Comparison of ENCODE assay signal across 5 fruit fly cellular contexts in genomic region chrX:4679813-4680381, dm6.
TF ChIP-seq lines count a peak whose summit lies in the region.

No protein-coding gene starts in this region.

- TF ChIP-seq CTCF in whole organism, embryonic (GFP tag; optimal IDR thresholded peaks at IDR 0.05; lab: Kevin White, UChicago), result no peak

TF ChIP-seq in whole organism, adult, 20 proteins besides CTCF, POLR2A, EP300 and RAD21 (continues in another document):
- TF ChIP-seq pad (GFP tag; optimal IDR thresholded peaks at IDR 0.05; lab: Kevin White, UChicago), result no peak
- TF ChIP-seq CG5204 (GFP tag; optimal IDR thresholded peaks at IDR 0.05; lab: Kevin White, UChicago), result peak; percentile 45
- no peak for TF ChIP-seq CG12768 (GFP tag; optimal IDR thresholded peaks at IDR 0.05; lab: Kevin White, UChicago)
- TF ChIP-seq CG7045 (GFP tag; optimal IDR thresholded peaks at IDR 0.05; lab: Kevin White, UChicago), result peak; percentile 10
- peak; percentile 39 for TF ChIP-seq CG11617 (GFP tag; optimal IDR thresholded peaks at IDR 0.05; lab: Kevin White, UChicago)
- TF ChIP-seq CG14711 (tag; optimal IDR thresholded peaks at IDR 0.05; lab: Kevin White, UChicago), result peak; percentile 24
- TF ChIP-seq kay (GFP tag; lab: Kevin White, UChicago; ENCODE audit: borderline replicate concordance), result peak; percentile 61
- TF ChIP-seq Mnt (GFP tag; optimal IDR thresholded peaks at IDR 0.05; lab: Kevin White, UChicago), result no peak
- no peak for TF ChIP-seq ovo (GFP tag; optimal IDR thresholded peaks at IDR 0.05; lab: Kevin White, UChicago)
- TF ChIP-seq Clk (GFP tag; optimal IDR thresholded peaks at IDR 0.05; lab: Kevin White, UChicago), result no peak
- peak; percentile 52 for TF ChIP-seq CG33017 (tag; optimal IDR thresholded peaks at IDR 0.05; lab: Kevin White, UChicago)
- no peak for TF ChIP-seq cic (GFP tag; optimal IDR thresholded peaks at IDR 0.05; lab: Kevin White, UChicago)
- peak; percentile 35 for TF ChIP-seq Crg-1 (GFP tag; optimal IDR thresholded peaks at IDR 0.05; lab: Kevin White, UChicago)
- no peak for TF ChIP-seq tj (GFP tag; optimal IDR thresholded peaks at IDR 0.05; lab: Kevin White, UChicago)
- TF ChIP-seq toe (GFP tag; optimal IDR thresholded peaks at IDR 0.05; lab: Kevin White, UChicago), result peak; percentile 16
- TF ChIP-seq Hr96 (GFP tag; optimal IDR thresholded peaks at IDR 0.05; lab: Kevin White, UChicago), result peak; percentile 10
- TF ChIP-seq bab1 (GFP tag; optimal IDR thresholded peaks at IDR 0.05; lab: Kevin White, UChicago), result no peak
- no peak for TF ChIP-seq cnc (optimal IDR thresholded peaks at IDR 0.05; lab: Kevin White, UChicago)
- TF ChIP-seq CG7101 (tag; optimal IDR thresholded peaks at IDR 0.05; lab: Kevin White, UChicago), result peak; percentile 38

TF ChIP-seq in whole organism, embryonic, 481 proteins besides CTCF, POLR2A, EP300 and RAD21 (continues in another document):
- no peak for TF ChIP-seq CG3726 (GFP tag; IDR thresholded peaks at IDR 0.05; lab: Robert Waterston, UW)
- TF ChIP-seq Hmx (GFP tag; optimal IDR thresholded peaks at IDR 0.05; lab: Kevin White, UChicago), result peak; percentile 43
- TF ChIP-seq al (GFP tag; IDR thresholded peaks at IDR 0.05; lab: Robert Waterston, UW), result peak; percentile 46
- peak; percentile 2 for TF ChIP-seq CG30431 (GFP tag; optimal IDR thresholded peaks at IDR 0.05; lab: Kevin White, UChicago)
- no peak for TF ChIP-seq schlank (tag; optimal IDR thresholded peaks at IDR 0.05; lab: Kevin White, UChicago)
- no peak for TF ChIP-seq Deaf1 (tag; optimal IDR thresholded peaks at IDR 0.05; lab: Kevin White, UChicago)
- TF ChIP-seq CG33213 (GFP tag; optimal IDR thresholded peaks at IDR 0.05; lab: Kevin White, UChicago), result peak; percentile 11
- TF ChIP-seq cas (GFP tag; IDR thresholded peaks at IDR 0.05; lab: Robert Waterston, UW), result no peak
- TF ChIP-seq crc (GFP tag; optimal IDR thresholded peaks at IDR 0.05; lab: Kevin White, UChicago), result no peak
- peak; percentile 63 for TF ChIP-seq Rfx (GFP tag; IDR thresholded peaks at IDR 0.05; lab: Robert Waterston, UW)
- TF ChIP-seq peb (GFP tag; IDR thresholded peaks at IDR 0.05; lab: Robert Waterston, UW), result peak; percentile 14; the same call in 1 of the 2 replicates
- TF ChIP-seq Poxn (GFP tag; IDR thresholded peaks at IDR 0.05; lab: Robert Waterston, UW), result no peak
- peak; percentile 36 for TF ChIP-seq Ssrp (tag; optimal IDR thresholded peaks at IDR 0.05; lab: Kevin White, UChicago)
- TF ChIP-seq Dbx (GFP tag; IDR thresholded peaks at IDR 0.05; lab: Robert Waterston, UW), result peak; percentile 23; the same call in 1 of the 3 replicates
- peak; percentile 35 for TF ChIP-seq Max (GFP tag; optimal IDR thresholded peaks at IDR 0.05; lab: Kevin White, UChicago)
- no peak for TF ChIP-seq insv (GFP tag; optimal IDR thresholded peaks at IDR 0.05; lab: Kevin White, UChicago)
- TF ChIP-seq CG8924 (tag; optimal IDR thresholded peaks at IDR 0.05; lab: Kevin White, UChicago), result peak; percentile 57
- no peak for TF ChIP-seq CG16815 (GFP tag; optimal IDR thresholded peaks at IDR 0.05; lab: Kevin White, UChicago)
- no peak for TF ChIP-seq CG10274 (GFP tag; optimal IDR thresholded peaks at IDR 0.05; lab: Kevin White, UChicago)

TF ChIP-seq in whole organism, prepupa, 60 proteins besides CTCF, POLR2A, EP300 and RAD21 (continues in another document):
- TF ChIP-seq CG8632 (GFP tag; optimal IDR thresholded peaks at IDR 0.05; lab: Kevin White, UChicago), result peak; percentile 43
- peak; percentile 69 for TF ChIP-seq lz (GFP tag; optimal IDR thresholded peaks at IDR 0.05; lab: Kevin White, UChicago)
- peak; percentile 67 for TF ChIP-seq CG32006 (GFP tag; optimal IDR thresholded peaks at IDR 0.05; lab: Kevin White, UChicago)
- TF ChIP-seq fd85E (GFP tag; optimal IDR thresholded peaks at IDR 0.05; lab: Kevin White, UChicago), result no peak
- TF ChIP-seq CG11294 (GFP tag; IDR thresholded peaks at IDR 0.05; lab: Robert Waterston, UW), result no peak
- TF ChIP-seq Sox102F (GFP tag; optimal IDR thresholded peaks at IDR 0.05; lab: Kevin White, UChicago), result peak; percentile 57
- peak; percentile 32 for TF ChIP-seq dac (GFP tag; optimal IDR thresholded peaks at IDR 0.05; lab: Kevin White, UChicago)
- TF ChIP-seq salr (GFP tag; optimal IDR thresholded peaks at IDR 0.05; lab: Kevin White, UChicago), result peak in 1 of 2 experiments; percentile 57
- peak; percentile 81 for TF ChIP-seq svp (GFP tag; lab: Kevin White, UChicago)
- peak; percentile 67 for TF ChIP-seq Gug (GFP tag; IDR thresholded peaks at IDR 0.05; lab: Robert Waterston, UW)
- peak; percentile 38 for TF ChIP-seq Sox15 (GFP tag; optimal IDR thresholded peaks at IDR 0.05; lab: Kevin White, UChicago)
- TF ChIP-seq Smox (GFP tag; optimal IDR thresholded peaks at IDR 0.05; lab: Kevin White, UChicago), result peak; percentile 74
- TF ChIP-seq ss (GFP tag; optimal IDR thresholded peaks at IDR 0.05; lab: Kevin White, UChicago), result peak in 1 of 2 experiments; percentile 32
- TF ChIP-seq Blimp-1 (GFP tag; optimal IDR thresholded peaks at IDR 0.05; lab: Kevin White, UChicago), result no peak
- TF ChIP-seq CG10631 (GFP tag; optimal IDR thresholded peaks at IDR 0.05; lab: Kevin White, UChicago), result peak; percentile 62
- peak; percentile 71 for TF ChIP-seq eg (GFP tag; IDR thresholded peaks at IDR 0.05; lab: Robert Waterston, UW)
- no peak for TF ChIP-seq Hr38 (GFP tag; optimal IDR thresholded peaks at IDR 0.05; lab: Kevin White, UChicago)
- TF ChIP-seq Ets96B (tag; optimal IDR thresholded peaks at IDR 0.05; lab: Kevin White, UChicago), result peak; percentile 38
- TF ChIP-seq Hr39 (GFP tag; optimal IDR thresholded peaks at IDR 0.05; lab: Kevin White, UChicago), result peak; percentile 67
- peak; percentile 61 for TF ChIP-seq acj6 (GFP tag; optimal IDR thresholded peaks at IDR 0.05; lab: Kevin White, UChicago)

TF ChIP-seq in whole organism, pupa, 21 proteins besides CTCF, POLR2A, EP300 and RAD21:
- TF ChIP-seq rn (GFP tag; IDR thresholded peaks at IDR 0.05; lab: Robert Waterston, UW) (no peak), CG12605 (GFP tag; IDR thresholded peaks at IDR 0.05; lab: Robert Waterston, UW) (no peak), gl (tag; optimal IDR thresholded peaks at IDR 0.05; lab: Kevin White, UChicago) (no peak), D1 (tag; optimal IDR thresholded peaks at IDR 0.05; lab: Kevin White, UChicago) (no peak), Pif1B (GFP tag; optimal IDR thresholded peaks at IDR 0.05; lab: Kevin White, UChicago) (peak; percentile 51), Pif1A (GFP tag; optimal IDR thresholded peaks at IDR 0.05; lab: Kevin White, UChicago) (peak; percentile 64), CG14655 (GFP tag; optimal IDR thresholded peaks at IDR 0.05; lab: Kevin White, UChicago) (peak; percentile 59), CG15710 (tag; optimal IDR thresholded peaks at IDR 0.05; lab: Kevin White, UChicago) (peak; percentile 44), Ets98B (GFP tag; IDR thresholded peaks at IDR 0.05; lab: Robert Waterston, UW) (peak; percentile 36), Snoo (tag; optimal IDR thresholded peaks at IDR 0.05; lab: Kevin White, UChicago) (no peak), CG8301 (tag; optimal IDR thresholded peaks at IDR 0.05; lab: Kevin White, UChicago) (peak; percentile 55), fd96Ca (GFP tag; IDR thresholded peaks at IDR 0.05; lab: Robert Waterston, UW) (no peak), CG17806 (tag; optimal IDR thresholded peaks at IDR 0.05; lab: Kevin White, UChicago) (peak; percentile 56), EcR (GFP tag; optimal IDR thresholded peaks at IDR 0.05; lab: Kevin White, UChicago) (no peak), CG4496 (GFP tag; IDR thresholded peaks at IDR 0.05; lab: Robert Waterston, UW) (peak; percentile 75), CG13204 (GFP tag; optimal IDR thresholded peaks at IDR 0.05; lab: Kevin White, UChicago) (no peak), CG9948 (tag; optimal IDR thresholded peaks at IDR 0.05; lab: Kevin White, UChicago) (peak; percentile 45), CG8159 (tag; optimal IDR thresholded peaks at IDR 0.05; lab: Kevin White, UChicago) (peak; percentile 60), CG34367 (tag; optimal IDR thresholded peaks at IDR 0.05; lab: Kevin White, UChicago) (peak; percentile 51), CG10348 (GFP tag; IDR thresholded peaks at IDR 0.05; lab: Robert Waterston, UW) (no peak), CG32121 (GFP tag; IDR thresholded peaks at IDR 0.05; lab: Robert Waterston, UW) (peak; percentile 60)

TF ChIP-seq in whole organism, wandering third instar larva, 38 proteins besides CTCF, POLR2A, EP300 and RAD21 (continues in another document):
- TF ChIP-seq HLH106 (tag; optimal IDR thresholded peaks at IDR 0.05; lab: Kevin White, UChicago) (peak; percentile 52), rgr (GFP tag; optimal IDR thresholded peaks at IDR 0.05; lab: Kevin White, UChicago) (peak; percentile 46), foxo (GFP tag; optimal IDR thresholded peaks at IDR 0.05; lab: Kevin White, UChicago) (peak in 1 of 2 experiments; percentile 59), GATAd (GFP tag; optimal IDR thresholded peaks at IDR 0.05; lab: Kevin White, UChicago) (no peak), CG9705 (GFP tag; optimal IDR thresholded peaks at IDR 0.05; lab: Kevin White, UChicago) (no peak), sv (GFP tag; optimal IDR thresholded peaks at IDR 0.05; lab: Kevin White, UChicago) (peak; percentile 12), CrebA (GFP tag; optimal IDR thresholded peaks at IDR 0.05; lab: Kevin White, UChicago; ENCODE audit: borderline replicate concordance) (no peak), dmrt93B (GFP tag; optimal IDR thresholded peaks at IDR 0.05; lab: Kevin White, UChicago) (peak; percentile 13), OdsH (GFP tag; optimal IDR thresholded peaks at IDR 0.05; lab: Kevin White, UChicago) (peak; percentile 54), psq (GFP tag; optimal IDR thresholded peaks at IDR 0.05; lab: Kevin White, UChicago) (peak; percentile 10), Mio (GFP tag; optimal IDR thresholded peaks at IDR 0.05; lab: Kevin White, UChicago) (no peak), Hr78 (GFP tag; optimal IDR thresholded peaks at IDR 0.05; lab: Kevin White, UChicago) (no peak), N (GFP tag; optimal IDR thresholded peaks at IDR 0.05; lab: Kevin White, UChicago) (no peak), Jra (GFP tag; optimal IDR thresholded peaks at IDR 0.05; lab: Kevin White, UChicago) (peak; percentile 35), tai (GFP tag; optimal IDR thresholded peaks at IDR 0.05; lab: Kevin White, UChicago) (no peak), lola (GFP tag; optimal IDR thresholded peaks at IDR 0.05; lab: Kevin White, UChicago) (no peak), br (GFP tag; optimal IDR thresholded peaks at IDR 0.05; lab: Kevin White, UChicago) (peak; percentile 27), Dfd (GFP tag; optimal IDR thresholded peaks at IDR 0.05; lab: Kevin White, UChicago) (no peak), Rel (GFP tag; optimal IDR thresholded peaks at IDR 0.05; lab: Kevin White, UChicago) (no peak), Rel (tag; optimal IDR thresholded peaks at IDR 0.05; lab: Kevin White, UChicago) (no peak), Dif (GFP tag; optimal IDR thresholded peaks at IDR 0.05; lab: Kevin White, UChicago; ENCODE audit: partially characterized antibody) (no peak), sage (GFP tag; optimal IDR thresholded peaks at IDR 0.05; lab: Kevin White, UChicago) (no peak), brk (GFP tag; optimal IDR thresholded peaks at IDR 0.05; lab: Kevin White, UChicago) (no peak), fru (GFP tag; optimal IDR thresholded peaks at IDR 0.05; lab: Kevin White, UChicago) (peak; percentile 35), ey (GFP tag; optimal IDR thresholded peaks at IDR 0.05; lab: Kevin White, UChicago) (peak; percentile 52)
